Worm (Caenorhabditis elegans): Measurements from ENCODE around the gene C24H11.5.

DNA sequence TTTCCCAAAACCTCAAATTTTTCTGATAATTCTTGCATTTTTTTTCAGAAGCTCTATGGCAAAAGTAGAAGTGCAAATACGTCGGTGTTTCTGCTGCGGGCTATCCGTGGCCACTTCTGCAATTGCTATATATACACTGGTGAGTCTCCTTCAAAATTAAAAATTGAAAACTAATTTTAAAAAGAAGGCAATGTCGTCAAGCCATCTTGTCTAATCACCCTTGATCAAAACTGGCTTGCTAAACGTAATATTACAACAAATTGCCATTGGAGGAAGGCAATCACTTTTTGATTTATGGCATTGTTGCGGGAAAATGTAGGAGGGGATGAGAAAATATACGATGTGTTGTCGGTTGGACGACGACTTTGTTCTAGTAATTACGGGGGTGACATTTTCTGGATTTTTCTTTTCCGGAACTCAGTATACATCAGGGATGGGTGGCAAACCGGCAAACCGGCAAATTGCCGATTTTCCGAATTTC lies 36.5 kb downstream of the C24H11.5 start, which contains the start of gene C18D11.1:
- no peak for TF ChIP-seq cog-1 (tag; optimal IDR thresholded peaks at IDR 0.05)
- no peak for TF ChIP-seq med-1 (GFP tag; optimal IDR thresholded peaks at IDR 0.05; ENCODE audit: insufficient read depth)
- no peak for TF ChIP-seq flt-1 (GFP tag; IDR thresholded peaks at IDR 0.05)
- TF ChIP-seq ztf-29 (GFP tag; IDR thresholded peaks at IDR 0.05): no peak
- no peak for TF ChIP-seq ref-1 (GFP tag; conservative IDR thresholded peaks at IDR 0.05)
- no peak for TF ChIP-seq T22C8.4 (GFP tag; IDR thresholded peaks at IDR 0.05)
- no peak for TF ChIP-seq tab-1 (GFP tag; IDR thresholded peaks at IDR 0.05)
